Worm (Caenorhabditis elegans) whole organism, early embryonic: ENCODE measurements around the gene flp-27.

Experiments used
- B0310.2 ChIP-seq: sonication (generic microtip); optimal IDR thresholded peaks from 2 replicates; lab custom pipeline; 2016; ENCODE audit warnings: mild to moderate bottlenecking, missing genetic modification characterization, missing compliant biosample characterization
- F13C5.2 ChIP-seq: sonication (generic microtip); optimal IDR thresholded peaks from 2 replicates; lab custom pipeline; 2017; ENCODE audit warnings: mild to moderate bottlenecking, missing genetic modification characterization, inconsistent platforms, missing compliant biosample characterization
- aly-1 ChIP-seq: sonication (generic microtip); optimal IDR thresholded peaks from 2 replicates; lab custom pipeline; 2016; ENCODE audit warnings: missing genetic modification characterization, missing compliant biosample characterization
- ama-1 ChIP-seq: fragments of 150-350 bp; optimal IDR thresholded peaks from 2 replicates; lab custom pipeline; 2014
- ceh-13 ChIP-seq: fragments of 200-800 bp; sonication (Bioruptor generic); optimal IDR thresholded peaks from 2 replicates; lab custom pipeline; 2018; ENCODE audit warnings: mild to moderate bottlenecking, missing genetic modification characterization, missing compliant biosample characterization
- ceh-36 ChIP-seq: sonication (generic microtip); optimal IDR thresholded peaks from 2 replicates; lab custom pipeline; 2016; ENCODE audit warnings: missing genetic modification characterization, inconsistent platforms, missing compliant biosample characterization
- ets-7 ChIP-seq: sonication (generic microtip); optimal IDR thresholded peaks from 2 replicates; lab custom pipeline; 2016; ENCODE audit warnings: missing genotype, missing genetic modification characterization, missing compliant biosample characterization
- flt-1 ChIP-seq: fragments of 200-800 bp; sonication (Bioruptor generic); IDR thresholded peaks from 2 replicates; pipeline ENCODE4 v1.3.6; 2022; ENCODE audit warnings: missing genetic modification characterization, missing compliant biosample characterization
- hmbx-1 ChIP-seq: sonication (generic microtip); optimal IDR thresholded peaks from 2 replicates; lab custom pipeline; 2016; ENCODE audit warnings: mild to moderate bottlenecking, missing genetic modification characterization, missing compliant biosample characterization
- hmg-4 ChIP-seq: fragments of 200-800 bp; sonication (Bioruptor generic); optimal IDR thresholded peaks from 2 replicates; lab custom pipeline; 2018; ENCODE audit warnings: mild to moderate bottlenecking, missing genetic modification characterization, missing compliant biosample characterization
- hnd-1 ChIP-seq: sonication (generic microtip); optimal IDR thresholded peaks from 2 replicates; lab custom pipeline; 2016; ENCODE audit warnings: missing genetic modification characterization, missing compliant biosample characterization
- pes-1 ChIP-seq: fragments of 200-800 bp; sonication (Bioruptor generic); IDR thresholded peaks from 2 replicates; pipeline ENCODE4 v1.3.6; 2022; ENCODE audit warnings: missing genetic modification reagents, missing genetic modification characterization, missing compliant biosample characterization
- scrt-1 ChIP-seq: fragments of 200-800 bp; sonication (Bioruptor generic); IDR thresholded peaks from 2 replicates; pipeline ENCODE4 v1.3.6; 2022; ENCODE audit warnings: missing genetic modification characterization, missing compliant biosample characterization
- sea-1 ChIP-seq: fragments of 200-800 bp; sonication (Bioruptor generic); conservative IDR thresholded peaks from 2 replicates; pipeline ENCODE4 v1.3.6; 2022; ENCODE audit warnings: missing genetic modification characterization, missing compliant biosample characterization
- tbx-11 ChIP-seq: fragments of 200-800 bp; sonication (Bioruptor generic); IDR thresholded peaks from 2 replicates; pipeline ENCODE4 v1.3.6; 2022; ENCODE audit warnings: missing genetic modification characterization, missing compliant biosample characterization
- tbx-37 ChIP-seq: fragments of 200-800 bp; sonication (Bioruptor generic); conservative IDR thresholded peaks from 2 replicates; pipeline ENCODE4 v1.3.6; 2022; ENCODE audit warnings: missing genetic modification reagents, missing genetic modification characterization, missing compliant biosample characterization
- tra-4 ChIP-seq: sonication (generic microtip); optimal IDR thresholded peaks from 2 replicates; lab custom pipeline; 2017; ENCODE audit warnings: missing genetic modification characterization, missing compliant biosample characterization

Gene flp-27

ce11 chrII:5669580-5669979 is 11.2 kb upstream of the flp-27 start, which contains the start of gene C25H3.17:
Gene C25H3.17, minus strand, starts transcription at chrII:5669680.
- TF ChIP-seq tbx-37 (no peak), tra-4 (tag; lab: Kevin White, UChicago) (no peak), B0310.2 (no peak), tbx-11 (GFP tag; lab: Robert Waterston, UW) (no peak), hmg-4 (GFP tag; lab: Kevin White, UChicago) (no peak), hnd-1 (tag; lab: Kevin White, UChicago) (no peak), ets-7 (no peak), aly-1 (tag; lab: Kevin White, UChicago) (no peak), pes-1 (no peak), ceh-13 (no peak), ama-1 (lab: Kevin White, UChicago) (no peak), hmbx-1 (tag; lab: Kevin White, UChicago) (no peak)

ce11 chrII:5688959-5689358 is 8.2 kb downstream of the flp-27 start, which contains the start of gene C25H3.11:
Gene C25H3.11, minus strand, starts transcription at chrII:5689040.
- TF ChIP-seq ama-1 (lab: Kevin White, UChicago) (no peak), hnd-1 (tag; lab: Kevin White, UChicago) (no peak), tbx-37 (no peak), tra-4 (tag; lab: Kevin White, UChicago) (no peak), ceh-36 (tag; lab: Kevin White, UChicago) (no peak), hmg-4 (GFP tag; lab: Kevin White, UChicago) (no peak), tbx-11 (GFP tag; lab: Robert Waterston, UW) (no peak)

ce11 chrII:5691216-5691771 is 10.5 kb downstream of the flp-27 start, which contains the start of the genes ndub-5 and eif-2D:
Gene ndub-5, minus strand, starts transcription at chrII:5691353.
Gene eif-2D, plus strand, starts transcription at chrII:5691721.
- 0 out of 2 replicates have a peak, but pooled peaks have one; percentile 23 for TF ChIP-seq flt-1 (GFP tag; lab: Robert Waterston, UW)
- no peak for TF ChIP-seq tra-4 (tag; lab: Kevin White, UChicago)
- TF ChIP-seq F13C5.2 (tag; lab: Kevin White, UChicago): peak; percentile 46
- TF ChIP-seq ama-1 (lab: Kevin White, UChicago): no peak
- no peak for TF ChIP-seq sea-1 (GFP tag; lab: Robert Waterston, UW)
- no peak for TF ChIP-seq B0310.2
- no peak for TF ChIP-seq tbx-37
- TF ChIP-seq hnd-1 (tag; lab: Kevin White, UChicago): no peak

- TF ChIP-seq hmbx-1 (tag; lab: Kevin White, UChicago): no peak
- no peak for TF ChIP-seq tra-4 (tag; lab: Kevin White, UChicago)
- no peak for TF ChIP-seq ceh-36 (tag; lab: Kevin White, UChicago)
- no peak for TF ChIP-seq B0310.2
- no peak for TF ChIP-seq ceh-13
- no peak for TF ChIP-seq aly-1 (tag; lab: Kevin White, UChicago)
- no peak for TF ChIP-seq tbx-11 (GFP tag; lab: Robert Waterston, UW)
- no peak for TF ChIP-seq hmg-4 (GFP tag; lab: Kevin White, UChicago)
- TF ChIP-seq ama-1 (lab: Kevin White, UChicago): no peak
- TF ChIP-seq hnd-1 (tag; lab: Kevin White, UChicago): no peak
- no peak for TF ChIP-seq F13C5.2 (tag; lab: Kevin White, UChicago)
- TF ChIP-seq scrt-1: no peak
- no peak for TF ChIP-seq flt-1 (GFP tag; lab: Robert Waterston, UW)
- TF ChIP-seq pes-1: no peak
- TF ChIP-seq sea-1 (GFP tag; lab: Robert Waterston, UW): no peak
- TF ChIP-seq ets-7: no peak
Observed at ce11 chrII:5693893-5694292, 13.1 kb downstream of the flp-27 start, which contains the start of gene C25H3.3. Gene C25H3.3, plus strand, starts transcription at chrII:5694193.

ce11 chrII:5694798-5695197 is 14.0 kb downstream of the flp-27 start, which contains the start of gene C25H3.14:
Gene C25H3.14, plus strand, starts transcription at chrII:5695098.
- TF ChIP-seq ama-1 (lab: Kevin White, UChicago) (no peak), tbx-37 (no peak), ets-7 (no peak), ceh-36 (tag; lab: Kevin White, UChicago) (no peak), hmbx-1 (tag; lab: Kevin White, UChicago) (no peak), tbx-11 (GFP tag; lab: Robert Waterston, UW) (no peak), aly-1 (tag; lab: Kevin White, UChicago) (no peak), sea-1 (GFP tag; lab: Robert Waterston, UW) (no peak), B0310.2 (no peak), hmg-4 (GFP tag; lab: Kevin White, UChicago) (no peak), F13C5.2 (tag; lab: Kevin White, UChicago) (no peak), tra-4 (tag; lab: Kevin White, UChicago) (no peak), scrt-1 (no peak), flt-1 (GFP tag; lab: Robert Waterston, UW) (no peak), hnd-1 (tag; lab: Kevin White, UChicago) (no peak), ceh-13 (no peak), pes-1 (no peak)

- no peak for TF ChIP-seq ama-1 (lab: Kevin White, UChicago)
Observed at ce11 chrII:5696218-5696617, 15.4 kb downstream of the flp-27 start.

- TF ChIP-seq hmg-4 (GFP tag; lab: Kevin White, UChicago) (no peak), sea-1 (GFP tag; lab: Robert Waterston, UW) (no peak)
Observed at ce11 chrII:5697338-5697737, 16.5 kb downstream of the flp-27 start.

ce11 chrII:5698254-5698653 is 17.5 kb downstream of the flp-27 start:
- TF ChIP-seq tbx-11 (GFP tag; lab: Robert Waterston, UW) (no peak), tbx-37 (no peak), scrt-1 (no peak), hmbx-1 (tag; lab: Kevin White, UChicago) (no peak), hmg-4 (GFP tag; lab: Kevin White, UChicago) (no peak), ceh-13 (no peak), ets-7 (no peak), sea-1 (GFP tag; lab: Robert Waterston, UW) (no peak), F13C5.2 (tag; lab: Kevin White, UChicago) (no peak), ama-1 (lab: Kevin White, UChicago) (no peak), ceh-36 (tag; lab: Kevin White, UChicago) (no peak)
